Worm (Caenorhabditis elegans): ENCODE results near the gene R05A10.7.

- TF ChIP-seq ama-1 (optimal IDR thresholded peaks at IDR 0.05) (no peak), hnd-1 (tag; optimal IDR thresholded peaks at IDR 0.05) (no peak), flt-1 (GFP tag; IDR thresholded peaks at IDR 0.05) (no peak), B0310.2 (tag; optimal IDR thresholded peaks at IDR 0.05) (no peak), pes-1 (GFP tag; IDR thresholded peaks at IDR 0.05) (no peak), tbx-37 (GFP tag; conservative IDR thresholded peaks at IDR 0.05) (no peak), ets-7 (tag; optimal IDR thresholded peaks at IDR 0.05) (no peak), ceh-36 (tag; optimal IDR thresholded peaks at IDR 0.05) (no peak), tra-4 (tag; optimal IDR thresholded peaks at IDR 0.05) (no peak), hmg-4 (GFP tag; optimal IDR thresholded peaks at IDR 0.05) (no peak), ceh-13 (GFP tag; optimal IDR thresholded peaks at IDR 0.05) (no peak), scrt-1 (GFP tag; IDR thresholded peaks at IDR 0.05) (no peak), tbx-11 (GFP tag; IDR thresholded peaks at IDR 0.05) (no peak), aly-1 (tag; optimal IDR thresholded peaks at IDR 0.05) (no peak)
Observed at ce11 chrIV:14158086-14158485, 4.6 kb downstream of the R05A10.7 start, which contains the start of gene R05A10.8.
